Worm (Caenorhabditis elegans) whole organism, L1 larva: ENCODE measurements around the gene comt-5.

Source experiments
- C16A3.4 ChIP-seq: fragments of 150-350 bp; optimal IDR thresholded peaks from 2 replicates; lab custom pipeline; 2014; ENCODE audit warnings: missing biosample characterization, missing genetic modification characterization
- C34B4.2 ChIP-seq: sonication (generic microtip); optimal IDR thresholded peaks from 2 replicates; lab custom pipeline; 2017; ENCODE audit warnings: mild to moderate bottlenecking, missing genetic modification characterization, missing compliant biosample characterization
- F16B12.6 ChIP-seq: fragments of 150-350 bp; optimal IDR thresholded peaks from 2 replicates; lab custom pipeline; 2014; ENCODE audit warnings: missing biosample characterization, missing genetic modification characterization
- aly-2 ChIP-seq: fragments of 150-350 bp; optimal IDR thresholded peaks from 2 replicates; lab custom pipeline; 2014; ENCODE audit warnings: missing biosample characterization, missing genetic modification characterization
- ceh-8 ChIP-seq: fragments of 200-800 bp; sonication (Bioruptor generic); optimal IDR thresholded peaks from 2 replicates; lab custom pipeline; 2018; ENCODE audit warnings: mild to moderate bottlenecking, missing genetic modification characterization, moderate library complexity, missing compliant biosample characterization
- ceh-88 ChIP-seq: fragments of 200-800 bp; sonication (Bioruptor generic); IDR thresholded peaks from 2 replicates; pipeline ENCODE4 v1.3.6; 2022; ENCODE audit warnings: missing genetic modification characterization, missing compliant biosample characterization
- ces-1 ChIP-seq: fragments of 150-350 bp; optimal IDR thresholded peaks from 2 replicates; lab custom pipeline; 2014; ENCODE audit warnings: missing biosample characterization, missing genetic modification reagents, missing genetic modification characterization
- dpl-1 ChIP-seq, 3 experiments: fragments of 150-350 bp in 2 of 3; sonication (generic microtip) in 1 of 3; optimal IDR thresholded peaks; 2 replicates each; lab custom pipeline; 2014 to 2017; ENCODE audit warnings: missing biosample characterization in 3 of 3, missing genetic modification characterization in 3 of 3, missing genetic modification reagents in 3 of 3
- dsc-1 ChIP-seq: sonication (generic microtip); optimal IDR thresholded peaks from 2 replicates; lab custom pipeline; 2016; ENCODE audit warnings: mild to moderate bottlenecking, missing genetic modification characterization, missing compliant biosample characterization
- efl-1 ChIP-seq, 4 experiments: fragments of 150-350 bp; optimal IDR thresholded peaks in 3 of 4; peaks in 1 of 4; 1 replicate in 1 of 4; 2 replicates in 3 of 4; lab custom pipeline; 2014; ENCODE audit warnings: missing biosample characterization in 2 of 4, missing genetic modification characterization in 2 of 4, missing genetic modification reagents in 2 of 4
- fkh-8 ChIP-seq: sonication (generic microtip); optimal IDR thresholded peaks from 2 replicates; lab custom pipeline; 2016; ENCODE audit warnings: mild to moderate bottlenecking, missing genetic modification characterization, missing compliant biosample characterization
- grh-1 ChIP-seq: fragments of 200-800 bp; sonication (Bioruptor generic); IDR thresholded peaks from 2 replicates; pipeline ENCODE4 v1.3.6; 2022; ENCODE audit warnings: missing genetic modification reagents, missing genetic modification characterization, missing compliant biosample characterization
- hlh-17 ChIP-seq: fragments of 200-800 bp; sonication (Bioruptor generic); optimal IDR thresholded peaks from 2 replicates; lab custom pipeline; 2018; ENCODE audit warnings: missing genetic modification characterization, mild to moderate bottlenecking, missing compliant biosample characterization, moderate library complexity, borderline replicate concordance
- hpl-2 ChIP-seq: fragments of 150-350 bp; optimal IDR thresholded peaks from 2 replicates; lab custom pipeline; 2014; ENCODE audit warnings: missing biosample characterization, missing genetic modification reagents, missing genetic modification characterization
- mab-9 ChIP-seq: fragments of 200-800 bp; sonication (Bioruptor generic); IDR thresholded peaks from 2 replicates; pipeline ENCODE4 v1.3.6; 2022; ENCODE audit warnings: missing genetic modification reagents, missing genetic modification characterization, missing compliant biosample characterization
- mdl-1 ChIP-seq, 2 experiments: fragments of 150-350 bp; optimal IDR thresholded peaks; 2 replicates each; lab custom pipeline; 2014 to 2017; ENCODE audit warnings: missing biosample characterization in 2 of 2, missing genetic modification characterization in 2 of 2, inconsistent platforms in 1 of 2
- mef-2 ChIP-seq: fragments of 150-350 bp; optimal IDR thresholded peaks from 2 replicates; lab custom pipeline; 2014; ENCODE audit warnings: missing biosample characterization, missing genetic modification characterization
- nhr-76 ChIP-seq: sonication (generic microtip); optimal IDR thresholded peaks from 2 replicates; lab custom pipeline; 2017; ENCODE audit warnings: missing biosample characterization, missing genetic modification characterization
- pag-3 ChIP-seq: sonication (generic microtip); optimal IDR thresholded peaks from 2 replicates; lab custom pipeline; 2017; ENCODE audit warnings: missing genetic modification characterization, mild to moderate bottlenecking, missing compliant biosample characterization, antibody characterized with exemption, borderline replicate concordance; ENCODE audit not compliant: insufficient read depth
- pqm-1 ChIP-seq: sonication (generic microtip); optimal IDR thresholded peaks from 3 replicates; lab custom pipeline; 2017; ENCODE audit warnings: missing biosample characterization, missing genetic modification characterization
- rnt-1 ChIP-seq: sonication (generic microtip); optimal IDR thresholded peaks from 2 replicates; lab custom pipeline; 2016; ENCODE audit warnings: mild to moderate bottlenecking, missing genetic modification characterization, moderate library complexity, missing compliant biosample characterization
- sox-4 ChIP-seq: sonication (generic microtip); optimal IDR thresholded peaks from 2 replicates; lab custom pipeline; 2016; ENCODE audit warnings: missing genetic modification characterization, missing compliant biosample characterization
- sup-37 ChIP-seq: fragments of 200-800 bp; sonication (Bioruptor generic); optimal IDR thresholded peaks from 2 replicates; lab custom pipeline; 2018; ENCODE audit warnings: mild to moderate bottlenecking, missing genetic modification characterization, missing compliant biosample characterization
- unc-130 ChIP-seq: fragments of 150-350 bp; optimal IDR thresholded peaks from 2 replicates; lab custom pipeline; 2017; ENCODE audit warnings: missing biosample characterization, missing genetic modification characterization, inconsistent platforms
- unc-62 ChIP-seq: fragments of 150-350 bp; optimal IDR thresholded peaks from 2 replicates; lab custom pipeline; 2014; ENCODE audit warnings: missing biosample characterization, missing genetic modification reagents, missing genetic modification characterization
- ztf-11 ChIP-seq, 2 experiments: sonication (generic microtip); optimal IDR thresholded peaks; 2 replicates each; lab custom pipeline; 2016 to 2017; ENCODE audit warnings: missing genetic modification characterization in 2 of 2, missing biosample characterization in 1 of 2, missing compliant biosample characterization in 1 of 2
- ztf-4 ChIP-seq: fragments of 150-350 bp; optimal IDR thresholded peaks from 2 replicates; lab custom pipeline; 2014; ENCODE audit warnings: missing biosample characterization, missing genetic modification characterization

comt-5 gene

DNA sequence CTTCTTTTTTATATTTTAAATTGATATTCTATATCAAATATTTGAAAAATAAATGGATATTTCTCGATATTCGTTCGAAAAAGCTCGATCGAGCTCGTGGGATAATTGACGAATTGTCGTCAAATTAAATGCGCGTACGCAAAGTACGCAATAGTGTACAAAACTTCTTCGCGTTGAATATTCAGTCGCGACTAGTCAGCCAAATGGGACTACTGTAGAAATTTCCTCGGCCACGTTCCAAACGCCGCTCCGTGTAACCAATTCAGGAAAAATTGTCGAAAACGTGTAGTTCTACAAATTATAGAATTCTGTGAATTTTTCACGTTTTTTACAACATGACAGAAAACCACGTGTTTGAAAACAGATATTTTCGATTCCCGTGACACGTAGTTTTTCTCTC, 45.0 kb downstream of the comt-5 start (continued):
- no peak for TF ChIP-seq ceh-8 (GFP tag; lab: Kevin White, UChicago)
- TF ChIP-seq pqm-1 (tag; lab: Kevin White, UChicago): no peak
- no peak for TF ChIP-seq nhr-76 (tag; lab: Kevin White, UChicago)
- no peak for TF ChIP-seq unc-62
- TF ChIP-seq dsc-1 (tag; lab: Kevin White, UChicago): no peak

DNA sequence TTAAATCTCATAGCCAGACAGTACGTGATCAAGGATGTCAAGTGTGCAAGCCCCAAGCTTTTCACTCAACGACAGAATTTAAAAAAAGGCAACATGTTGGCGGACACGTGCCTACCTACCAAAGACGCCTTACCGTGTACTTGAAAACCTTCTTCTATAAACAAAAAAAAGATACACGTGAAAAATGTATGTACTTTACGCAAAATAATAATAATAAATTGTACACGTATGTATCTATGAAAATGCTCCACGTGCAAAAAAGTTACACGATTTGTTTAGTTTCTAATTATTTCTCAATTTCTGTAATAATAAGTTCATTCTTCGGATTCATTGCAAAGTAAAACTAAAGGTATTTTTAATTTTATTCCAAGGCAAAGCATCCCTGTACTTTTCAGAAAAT, 48.8 kb downstream of the comt-5 start, which contains the start of gene cysl-4:
Gene cysl-4 (plus strand): TSS at position 301 of the 400 bp plus-strand sequence.
- no peak for TF ChIP-seq C16A3.4 (tag; lab: Kevin White, UChicago)
- TF ChIP-seq mab-9: no peak
- TF ChIP-seq sox-4 (tag; lab: Kevin White, UChicago): no peak
- TF ChIP-seq aly-2: no peak
- no peak for TF ChIP-seq pag-3 (tag; lab: Kevin White, UChicago)
- TF ChIP-seq hlh-17: no peak
- no peak for TF ChIP-seq sup-37 (GFP tag; lab: Kevin White, UChicago)
- no peak for TF ChIP-seq unc-130 (tag; lab: Kevin White, UChicago)
- TF ChIP-seq hpl-2 (GFP tag; lab: Kevin White, UChicago): no peak
- TF ChIP-seq grh-1: no peak
- TF ChIP-seq ceh-88 (GFP tag; lab: Robert Waterston, UW): no peak
- no peak for TF ChIP-seq efl-1 (optimal IDR thresholded peaks at IDR 0.05; lab: Kevin White, UChicago)
- TF ChIP-seq efl-1 (GFP tag; optimal IDR thresholded peaks at IDR 0.05 in 1 of 2; lab: Kevin White, UChicago): no peak
- no peak for TF ChIP-seq dpl-1 (GFP tag; optimal IDR thresholded peaks at IDR 0.05; lab: Kevin White, UChicago)
- no peak for TF ChIP-seq ztf-4 (tag; lab: Kevin White, UChicago)
- TF ChIP-seq fkh-8 (tag; lab: Kevin White, UChicago): no peak
- no peak for TF ChIP-seq F16B12.6 (tag; lab: Kevin White, UChicago)
- TF ChIP-seq C34B4.2 (tag; lab: Kevin White, UChicago): no peak
- TF ChIP-seq ces-1 (GFP tag; lab: Kevin White, UChicago): no peak
- no peak for TF ChIP-seq rnt-1 (tag; lab: Kevin White, UChicago)
- no peak for TF ChIP-seq mdl-1 (tag; optimal IDR thresholded peaks at IDR 0.05; lab: Kevin White, UChicago)

DNA sequence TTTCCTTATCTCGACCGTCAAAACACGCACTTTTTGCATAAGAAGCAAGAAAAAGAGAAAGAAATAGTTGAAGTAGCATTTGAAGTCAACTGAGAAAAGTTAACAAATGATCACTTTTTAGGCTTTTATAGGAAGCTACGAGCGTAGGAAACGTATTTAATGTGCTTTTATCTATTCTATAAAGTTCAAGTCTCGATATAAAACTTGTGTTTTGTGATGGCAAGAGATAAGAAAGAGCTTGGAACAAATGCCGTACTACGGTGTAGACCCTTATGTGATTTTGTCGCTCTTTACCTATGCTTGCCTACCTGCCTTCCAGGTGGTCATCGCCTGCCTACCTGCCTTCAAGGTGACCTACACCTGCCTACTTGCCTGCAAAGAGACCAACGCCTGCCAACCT, 49.2 kb downstream of the comt-5 start, which contains the start of gene clec-206:
Gene clec-206 (minus strand): TSS at position 101 of the 400 bp plus-strand sequence.
- no peak for TF ChIP-seq ztf-11 (tag; optimal IDR thresholded peaks at IDR 0.05; lab: Kevin White, UChicago)
- TF ChIP-seq mef-2: no peak
- TF ChIP-seq grh-1: no peak
